Worm (Caenorhabditis elegans) whole organism, L1 larva: ENCODE measurements around the gene C49F8.3.

Experiments used
- C04F5.9 ChIP-seq: sonication (generic microtip); optimal IDR thresholded peaks from 2 replicates; lab custom pipeline; 2016; ENCODE audit warnings: missing genetic modification characterization, missing compliant biosample characterization
- Y116A8C.19 ChIP-seq: sonication (generic microtip); optimal IDR thresholded peaks from 2 replicates; lab custom pipeline; 2016; ENCODE audit warnings: missing compliant biosample characterization, missing genetic modification characterization, borderline replicate concordance
- alr-1 ChIP-seq: fragments of 200-800 bp; sonication (Bioruptor generic); optimal IDR thresholded peaks from 2 replicates; lab custom pipeline; 2018; ENCODE audit warnings: borderline replicate concordance, mild to moderate bottlenecking, missing genetic modification characterization, missing compliant biosample characterization
- ama-1 ChIP-seq: fragments of 150-350 bp; optimal IDR thresholded peaks from 2 replicates; lab custom pipeline; 2014
- ceh-63 ChIP-seq: fragments of 200-800 bp; sonication (Bioruptor generic); optimal IDR thresholded peaks from 2 replicates; lab custom pipeline; 2018; ENCODE audit warnings: mild to moderate bottlenecking, missing genetic modification characterization, missing compliant biosample characterization
- ceh-8 ChIP-seq: fragments of 200-800 bp; sonication (Bioruptor generic); optimal IDR thresholded peaks from 2 replicates; lab custom pipeline; 2018; ENCODE audit warnings: mild to moderate bottlenecking, missing genetic modification characterization, moderate library complexity, missing compliant biosample characterization
- ceh-82 ChIP-seq, 3 experiments: fragments of 150-350 bp in 1 of 3; sonication (generic microtip) in 2 of 3; optimal IDR thresholded peaks; 2 replicates each; lab custom pipeline; 2014 to 2017; ENCODE audit warnings: missing biosample characterization in 3 of 3, missing genetic modification characterization in 3 of 3
- ceh-90 ChIP-seq: sonication (generic microtip); optimal IDR thresholded peaks from 2 replicates; lab custom pipeline; 2016; ENCODE audit warnings: missing genetic modification characterization, missing compliant biosample characterization
- ces-1 ChIP-seq: fragments of 150-350 bp; optimal IDR thresholded peaks from 2 replicates; lab custom pipeline; 2014; ENCODE audit warnings: missing biosample characterization, missing genetic modification reagents, missing genetic modification characterization
- dpl-1 ChIP-seq, 3 experiments: fragments of 150-350 bp in 2 of 3; sonication (generic microtip) in 1 of 3; optimal IDR thresholded peaks; 2 replicates each; lab custom pipeline; 2014 to 2017; ENCODE audit warnings: missing biosample characterization in 3 of 3, missing genetic modification characterization in 3 of 3, missing genetic modification reagents in 3 of 3
- dsc-1 ChIP-seq: sonication (generic microtip); optimal IDR thresholded peaks from 2 replicates; lab custom pipeline; 2016; ENCODE audit warnings: mild to moderate bottlenecking, missing genetic modification characterization, missing compliant biosample characterization
- efl-1 ChIP-seq, 4 experiments: fragments of 150-350 bp; optimal IDR thresholded peaks in 3 of 4; peaks in 1 of 4; 1 replicate in 1 of 4; 2 replicates in 3 of 4; lab custom pipeline; 2014; ENCODE audit warnings: missing biosample characterization in 2 of 4, missing genetic modification characterization in 2 of 4, missing genetic modification reagents in 2 of 4
- egl-13 ChIP-seq: sonication (generic microtip); optimal IDR thresholded peaks from 2 replicates; lab custom pipeline; 2016; ENCODE audit warnings: missing genotype, missing genetic modification reagents, missing genetic modification characterization, missing compliant biosample characterization
- elt-2 ChIP-seq: sonication (generic microtip); optimal IDR thresholded peaks from 2 replicates; lab custom pipeline; 2016; ENCODE audit warnings: missing genetic modification characterization, mild to moderate bottlenecking, inconsistent platforms, missing compliant biosample characterization, missing genetic modification reagents
- elt-3 ChIP-seq, 6 experiments: fragments of 150-350 bp in 1 of 6; sonication (generic microtip); optimal IDR thresholded peaks; 2 replicates each; lab custom pipeline; 2017 to 2018; ENCODE audit warnings: missing biosample characterization in 6 of 6, missing genetic modification characterization in 6 of 6, inconsistent platforms in 1 of 6
- fkh-8 ChIP-seq: sonication (generic microtip); optimal IDR thresholded peaks from 2 replicates; lab custom pipeline; 2016; ENCODE audit warnings: mild to moderate bottlenecking, missing genetic modification characterization, missing compliant biosample characterization
- grh-1 ChIP-seq: fragments of 200-800 bp; sonication (Bioruptor generic); IDR thresholded peaks from 2 replicates; pipeline ENCODE4 v1.3.6; 2022; ENCODE audit warnings: missing genetic modification reagents, missing genetic modification characterization, missing compliant biosample characterization
- hlh-4 ChIP-seq: sonication (generic microtip); optimal IDR thresholded peaks from 2 replicates; lab custom pipeline; 2016; ENCODE audit warnings: mild to moderate bottlenecking, missing genetic modification characterization, missing compliant biosample characterization
- hpl-2 ChIP-seq: fragments of 150-350 bp; optimal IDR thresholded peaks from 2 replicates; lab custom pipeline; 2014; ENCODE audit warnings: missing biosample characterization, missing genetic modification reagents, missing genetic modification characterization
- jun-1 ChIP-seq: fragments of 150-350 bp; optimal IDR thresholded peaks from 2 replicates; lab custom pipeline; 2014; ENCODE audit warnings: missing biosample characterization, missing genetic modification reagents, missing genetic modification characterization
- lin-35 ChIP-seq, 2 experiments: fragments of 150-350 bp; optimal IDR thresholded peaks; 2 replicates each; lab custom pipeline; 2014; ENCODE audit warnings: missing biosample characterization in 2 of 2, missing genetic modification characterization in 2 of 2, missing genetic modification reagents in 2 of 2
- mab-9 ChIP-seq: fragments of 200-800 bp; sonication (Bioruptor generic); IDR thresholded peaks from 2 replicates; pipeline ENCODE4 v1.3.6; 2022; ENCODE audit warnings: missing genetic modification reagents, missing genetic modification characterization, missing compliant biosample characterization
- mdl-1 ChIP-seq, 2 experiments: fragments of 150-350 bp; optimal IDR thresholded peaks; 2 replicates each; lab custom pipeline; 2014 to 2017; ENCODE audit warnings: missing biosample characterization in 2 of 2, missing genetic modification characterization in 2 of 2, inconsistent platforms in 1 of 2
- mep-1 ChIP-seq: fragments of 150-350 bp; optimal IDR thresholded peaks from 2 replicates; lab custom pipeline; 2014; ENCODE audit warnings: missing biosample characterization, missing genetic modification characterization
- nhr-11 ChIP-seq: fragments of 150-350 bp; optimal IDR thresholded peaks from 2 replicates; lab custom pipeline; 2014; ENCODE audit warnings: missing biosample characterization, missing genetic modification characterization
- nhr-19 ChIP-seq: fragments of 200-800 bp; sonication (Bioruptor generic); conservative IDR thresholded peaks from 2 replicates; pipeline ENCODE4 v1.3.6; 2022; ENCODE audit warnings: missing genetic modification characterization, missing compliant biosample characterization
- nhr-47 ChIP-seq: sonication (generic microtip); optimal IDR thresholded peaks from 2 replicates; lab custom pipeline; 2016; ENCODE audit warnings: mild to moderate bottlenecking, missing genetic modification characterization, moderate library complexity, missing compliant biosample characterization
- nhr-71 ChIP-seq: sonication (generic microtip); optimal IDR thresholded peaks from 2 replicates; lab custom pipeline; 2016; ENCODE audit warnings: mild to moderate bottlenecking, missing genetic modification characterization, moderate library complexity, missing compliant biosample characterization
- nhr-76 ChIP-seq: sonication (generic microtip); optimal IDR thresholded peaks from 2 replicates; lab custom pipeline; 2017; ENCODE audit warnings: missing biosample characterization, missing genetic modification characterization
- nhr-77 ChIP-seq: fragments of 150-350 bp; optimal IDR thresholded peaks from 2 replicates; lab custom pipeline; 2014; ENCODE audit warnings: missing biosample characterization, missing genetic modification characterization
- nhr-84 ChIP-seq: sonication (generic microtip); optimal IDR thresholded peaks from 2 replicates; lab custom pipeline; 2017; ENCODE audit warnings: missing biosample characterization, missing genetic modification characterization
- nhr-85 ChIP-seq: sonication (generic microtip); peaks from one replicate; lab custom pipeline; 2016; ENCODE audit warnings: missing genetic modification characterization, inconsistent platforms, missing compliant biosample characterization
- nhr-90 ChIP-seq: sonication (generic microtip); optimal IDR thresholded peaks from 2 replicates; lab custom pipeline; 2016; ENCODE audit warnings: mild to moderate bottlenecking, missing genetic modification characterization, missing compliant biosample characterization; ENCODE audit not compliant: poor library complexity
- pag-3 ChIP-seq: sonication (generic microtip); optimal IDR thresholded peaks from 2 replicates; lab custom pipeline; 2017; ENCODE audit warnings: missing genetic modification characterization, mild to moderate bottlenecking, missing compliant biosample characterization, antibody characterized with exemption, borderline replicate concordance; ENCODE audit not compliant: insufficient read depth
- pax-3 ChIP-seq: fragments of 200-800 bp; sonication (Bioruptor generic); optimal IDR thresholded peaks from 2 replicates; lab custom pipeline; 2018; ENCODE audit warnings: mild to moderate bottlenecking, missing genetic modification characterization, moderate library complexity, missing compliant biosample characterization
- pqm-1 ChIP-seq: sonication (generic microtip); optimal IDR thresholded peaks from 3 replicates; lab custom pipeline; 2017; ENCODE audit warnings: missing biosample characterization, missing genetic modification characterization
- sptf-1 ChIP-seq: fragments of 150-350 bp; optimal IDR thresholded peaks from 2 replicates; lab custom pipeline; 2014; ENCODE audit warnings: missing biosample characterization, missing genetic modification characterization
- sup-37 ChIP-seq: fragments of 200-800 bp; sonication (Bioruptor generic); optimal IDR thresholded peaks from 2 replicates; lab custom pipeline; 2018; ENCODE audit warnings: mild to moderate bottlenecking, missing genetic modification characterization, missing compliant biosample characterization
- tbx-2 ChIP-seq: sonication (generic microtip); optimal IDR thresholded peaks from 2 replicates; lab custom pipeline; 2016; ENCODE audit warnings: missing genetic modification characterization, missing compliant biosample characterization
- unc-30 ChIP-seq: sonication (generic microtip); optimal IDR thresholded peaks from 2 replicates; lab custom pipeline; 2017; ENCODE audit warnings: missing biosample characterization, missing genetic modification characterization
- unc-62 ChIP-seq: fragments of 150-350 bp; optimal IDR thresholded peaks from 2 replicates; lab custom pipeline; 2014; ENCODE audit warnings: missing biosample characterization, missing genetic modification reagents, missing genetic modification characterization
- unc-86 ChIP-seq: sonication (generic microtip); optimal IDR thresholded peaks from 2 replicates; lab custom pipeline; 2016; ENCODE audit warnings: missing genetic modification characterization, missing compliant biosample characterization
- xbp-1 ChIP-seq: sonication (generic microtip); optimal IDR thresholded peaks from 2 replicates; lab custom pipeline; 2016; ENCODE audit warnings: missing genetic modification characterization, missing compliant biosample characterization
- zip-4 ChIP-seq: fragments of 200-800 bp; sonication (Bioruptor generic); optimal IDR thresholded peaks from 2 replicates; lab custom pipeline; 2018; ENCODE audit warnings: mild to moderate bottlenecking, missing genetic modification characterization, moderate library complexity, missing compliant biosample characterization
- ztf-11 ChIP-seq, 2 experiments: sonication (generic microtip); optimal IDR thresholded peaks; 2 replicates each; lab custom pipeline; 2016 to 2017; ENCODE audit warnings: missing genetic modification characterization in 2 of 2, missing biosample characterization in 1 of 2, missing compliant biosample characterization in 1 of 2

C49F8.3 gene

DNA sequence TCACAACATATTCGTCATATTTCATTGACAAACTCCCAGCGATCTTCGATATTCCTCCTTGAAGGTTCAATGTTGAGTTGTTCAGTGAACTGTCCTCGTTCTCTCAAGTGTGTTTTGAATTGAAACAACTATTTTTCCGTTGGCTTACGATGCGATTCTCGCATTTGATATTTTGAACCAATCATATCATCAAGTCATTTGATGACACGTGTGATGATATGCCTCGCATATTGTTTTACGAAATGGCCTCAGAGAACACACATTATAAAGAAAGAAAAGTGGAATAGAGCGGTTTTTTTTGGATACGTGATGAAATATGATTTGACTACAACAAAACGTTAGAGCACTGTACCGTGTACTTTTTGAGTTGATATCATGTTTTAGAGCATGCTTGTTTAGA lies 38.9 kb downstream of the C49F8.3 start (continued):
- TF ChIP-seq ztf-11 (tag; optimal IDR thresholded peaks at IDR 0.05; lab: Kevin White, UChicago) = no peak
- no peak for TF ChIP-seq alr-1 (tag; lab: Kevin White, UChicago)

DNA sequence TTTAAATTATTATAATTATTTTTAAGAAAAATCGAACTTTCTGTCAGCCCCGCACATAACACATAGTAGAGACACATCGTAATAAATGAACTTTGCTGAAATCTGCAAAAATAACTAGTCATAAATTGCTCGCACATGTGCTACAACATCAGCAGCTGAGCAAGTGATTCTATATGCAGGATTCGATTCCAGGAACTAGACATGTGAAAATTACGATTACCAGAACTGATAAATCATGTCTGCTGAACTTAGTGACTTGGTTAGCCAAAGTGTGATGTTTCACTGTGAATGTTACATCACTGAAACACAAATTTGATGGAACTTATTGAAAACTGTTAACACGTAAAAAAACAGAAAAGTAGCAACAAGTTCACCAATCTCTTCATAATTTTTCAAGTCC lies 40.1 kb downstream of the C49F8.3 start:
- TF ChIP-seq nhr-11 (tag; lab: Kevin White, UChicago) (peak; percentile 29), ceh-82 (tag; optimal IDR thresholded peaks at IDR 0.05; lab: Kevin White, UChicago) (no peak), pag-3 (tag; lab: Kevin White, UChicago) (no peak), pax-3 (tag; lab: Kevin White, UChicago) (no peak), efl-1 (optimal IDR thresholded peaks at IDR 0.05; lab: Kevin White, UChicago) (no peak), efl-1 (GFP tag; optimal IDR thresholded peaks at IDR 0.05 in 1 of 2; lab: Kevin White, UChicago) (peak in 1 of 2 experiments; percentile 2), nhr-76 (tag; lab: Kevin White, UChicago) (no peak), nhr-71 (tag; lab: Kevin White, UChicago) (peak; percentile 61), fkh-8 (tag; lab: Kevin White, UChicago) (peak; percentile 60), hlh-4 (tag; lab: Kevin White, UChicago) (peak; percentile 98), nhr-47 (tag; lab: Kevin White, UChicago) (peak; percentile 61), unc-86 (tag; lab: Kevin White, UChicago) (no peak)

DNA sequence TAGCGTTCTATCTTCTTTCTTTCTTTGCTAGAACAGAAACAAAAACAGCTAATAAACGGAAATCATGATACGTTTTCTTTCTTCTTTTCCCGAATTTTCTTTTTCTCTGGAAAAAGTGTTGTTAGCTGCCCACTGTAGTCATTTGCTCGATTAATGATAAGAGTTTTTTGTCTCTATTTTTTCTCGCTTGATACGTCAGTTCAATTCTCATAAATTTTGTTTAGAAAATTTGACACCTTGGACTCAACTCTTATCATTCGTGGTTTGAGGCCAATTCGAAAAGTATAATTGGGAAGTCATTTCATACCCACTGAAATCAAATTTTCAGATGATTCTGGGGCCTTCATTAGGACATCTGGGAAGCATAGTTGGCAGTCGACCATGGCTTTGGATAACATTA lies 45.5 kb downstream of the C49F8.3 start:
- TF ChIP-seq grh-1 (no peak), Y116A8C.19 (tag; lab: Kevin White, UChicago) (no peak), elt-2 (tag; lab: Kevin White, UChicago) (peak; percentile 42), dpl-1 (GFP tag; optimal IDR thresholded peaks at IDR 0.05; lab: Kevin White, UChicago) (no peak), egl-13 (no peak), efl-1 (optimal IDR thresholded peaks at IDR 0.05; lab: Kevin White, UChicago) (no peak), efl-1 (GFP tag; optimal IDR thresholded peaks at IDR 0.05 in 1 of 2; lab: Kevin White, UChicago) (peak in 1 of 2 experiments; percentile 71), nhr-77 (no peak), ces-1 (GFP tag; lab: Kevin White, UChicago) (no peak), unc-30 (tag; lab: Kevin White, UChicago) (no peak), ceh-63 (no peak), C04F5.9 (no peak), nhr-90 (tag; lab: Kevin White, UChicago) (no peak), nhr-76 (tag; lab: Kevin White, UChicago) (no peak), alr-1 (tag; lab: Kevin White, UChicago) (no peak), mdl-1 (tag; optimal IDR thresholded peaks at IDR 0.05; lab: Kevin White, UChicago) (no peak)

DNA sequence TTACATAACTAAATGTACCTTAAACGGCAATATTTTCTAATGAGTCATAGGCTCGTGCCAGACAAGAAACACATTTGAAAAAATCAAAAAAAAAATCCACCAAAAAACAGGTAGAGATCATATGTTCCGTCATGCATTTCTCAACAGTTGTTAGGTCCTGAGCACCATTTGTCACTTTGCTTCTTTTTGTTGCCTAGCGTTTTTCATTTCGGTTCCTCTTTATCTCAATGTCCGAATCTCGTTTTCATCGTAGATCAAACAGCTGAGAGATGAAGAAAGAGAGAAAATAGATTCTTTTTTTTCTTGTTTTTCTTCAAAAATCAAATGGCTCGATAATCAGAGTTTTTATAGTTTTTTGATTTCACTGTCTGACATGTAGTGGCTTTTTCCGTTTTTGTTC lies 46.4 kb downstream of the C49F8.3 start:
- TF ChIP-seq nhr-71 (tag; lab: Kevin White, UChicago) (peak; percentile 86), grh-1 (no peak), xbp-1 (tag; lab: Kevin White, UChicago) (no peak), hpl-2 (GFP tag; lab: Kevin White, UChicago) (no peak), pqm-1 (no peak), elt-3 (tag; optimal IDR thresholded peaks at IDR 0.05; lab: Kevin White, UChicago) (no peak), unc-62 (GFP tag; lab: Kevin White, UChicago) (no peak), jun-1 (tag; lab: Kevin White, UChicago) (no peak), nhr-84 (tag; lab: Kevin White, UChicago) (no peak), ceh-8 (GFP tag; lab: Kevin White, UChicago) (no peak), ceh-63 (no peak), ceh-90 (tag; lab: Kevin White, UChicago) (no peak), mdl-1 (tag; optimal IDR thresholded peaks at IDR 0.05; lab: Kevin White, UChicago) (peak in 1 of 2 experiments; percentile 25), hlh-4 (tag; lab: Kevin White, UChicago) (no peak), nhr-85 (tag; lab: Kevin White, UChicago) (peak; percentile 51), mep-1 (no peak), zip-4 (GFP tag; lab: Kevin White, UChicago) (no peak), dsc-1 (tag; lab: Kevin White, UChicago) (no peak), lin-35 (GFP tag; optimal IDR thresholded peaks at IDR 0.05; lab: Kevin White, UChicago) (no peak), sup-37 (GFP tag; lab: Kevin White, UChicago) (no peak), tbx-2 (no peak), mab-9 (GFP tag; lab: Robert Waterston, UW) (no peak), efl-1 (optimal IDR thresholded peaks at IDR 0.05; lab: Kevin White, UChicago) (no peak), efl-1 (GFP tag; optimal IDR thresholded peaks at IDR 0.05 in 1 of 2; lab: Kevin White, UChicago) (no peak), ama-1 (lab: Kevin White, UChicago) (no peak), nhr-19 (GFP tag; lab: Robert Waterston, UW) (peak; percentile 68), sptf-1 (no peak), alr-1 (tag; lab: Kevin White, UChicago) (no peak)
